Fruit fly (Drosophila melanogaster) whole organism, embryonic: ENCODE results near the gene CG4658.

ENCODE experiments used
- Abd-B ChIP-seq: fragments of 200-800 bp; sonication (Bioruptor generic); optimal IDR thresholded peaks from 2 replicates; lab custom pipeline; 2018; ENCODE audit warnings: missing biosample characterization, mild to moderate bottlenecking, missing genetic modification characterization, moderate library complexity
- Awh ChIP-seq: fragments of 200-800 bp; sonication (Bioruptor generic); IDR thresholded peaks from 2 replicates; pipeline ENCODE4, ENCODE4 v1.3.6; 2022; ENCODE audit warnings: missing biosample characterization, missing genetic modification characterization
- CG12769 ChIP-seq: fragments of 200-800 bp; sonication (Bioruptor generic); optimal IDR thresholded peaks from 2 replicates; lab custom pipeline; 2019; ENCODE audit warnings: missing biosample characterization, mild to moderate bottlenecking, missing genetic modification characterization, moderate library complexity
- CG13287 ChIP-seq: fragments of 200-800 bp; sonication (Bioruptor generic); IDR thresholded peaks from 2 replicates; pipeline ENCODE4 v1.3.6; 2022; ENCODE audit warnings: missing biosample characterization, missing genetic modification characterization; ENCODE audit not compliant: partially characterized antibody
- CG16779 ChIP-seq: fragments of 200-800 bp; sonication (Bioruptor generic); IDR thresholded peaks from 2 replicates; pipeline ENCODE4 v1.3.6; 2022; ENCODE audit warnings: missing biosample characterization, missing genetic modification characterization
- CG18262 ChIP-seq: fragments of 200-800 bp; optimal IDR thresholded peaks from 3 replicates; lab custom pipeline; 2019; ENCODE audit warnings: missing biosample characterization, mild to moderate bottlenecking, missing genetic modification characterization, moderate library complexity
- CG2116 ChIP-seq: fragments of 200-800 bp; sonication (Bioruptor generic); optimal IDR thresholded peaks from 3 replicates; lab custom pipeline; 2018; ENCODE audit warnings: missing biosample characterization, mild to moderate bottlenecking, missing genetic modification characterization
- CG2202 ChIP-seq: fragments of 200-800 bp; sonication (Bioruptor generic); optimal IDR thresholded peaks from 2 replicates; lab custom pipeline; 2018; ENCODE audit warnings: missing biosample characterization, mild to moderate bottlenecking, missing genetic modification characterization
- CG32772 ChIP-seq: fragments of 200-800 bp; sonication (Bioruptor generic); IDR thresholded peaks from 2 replicates; pipeline ENCODE4 v1.3.6; 2022; ENCODE audit warnings: missing biosample characterization, missing genetic modification characterization
- CG34224 ChIP-seq: fragments of 200-800 bp; sonication (Bioruptor generic); IDR thresholded peaks from 3 replicates; pipeline ENCODE4 v1.3.6; 2022; ENCODE audit warnings: missing biosample characterization, missing genetic modification characterization; ENCODE audit not compliant: partially characterized antibody
- CG34422 ChIP-seq: fragments of 200-800 bp; sonication (Bioruptor generic); IDR thresholded peaks from 3 replicates; pipeline ENCODE4 v1.3.6; 2022; ENCODE audit warnings: missing biosample characterization, missing genetic modification characterization
- CG3726 ChIP-seq: fragments of 200-800 bp; sonication (Bioruptor generic); IDR thresholded peaks from 3 replicates; pipeline ENCODE4, ENCODE4 v1.3.6; 2022; ENCODE audit warnings: missing biosample characterization, missing genetic modification characterization
- CG5953 ChIP-seq: fragments of 200-800 bp; sonication (Bioruptor generic); IDR thresholded peaks from 2 replicates; pipeline ENCODE4 v1.3.6; 2022; ENCODE audit warnings: missing biosample characterization, missing genetic modification characterization
- CG7963 ChIP-seq: fragments of 200-800 bp; sonication (Bioruptor generic); IDR thresholded peaks from 3 replicates; pipeline ENCODE4 v1.3.6; 2022; ENCODE audit warnings: missing biosample characterization, missing genetic modification characterization; ENCODE audit not compliant: partially characterized antibody
- Camta ChIP-seq: fragments of 200-800 bp; sonication (Bioruptor generic); optimal IDR thresholded peaks from 2 replicates; lab custom pipeline; 2016; ENCODE audit warnings: missing biosample characterization, missing genetic modification characterization
- CkIIα-i1 ChIP-seq: fragments of 200-800 bp; sonication (Bioruptor generic); IDR thresholded peaks from 2 replicates; pipeline ENCODE4 v1.3.6; 2022; ENCODE audit warnings: missing biosample characterization, missing genetic modification characterization
- Dll ChIP-seq: fragments of 200-800 bp; sonication (Bioruptor generic); IDR thresholded peaks from 4 replicates; pipeline ENCODE4 v1.3.6; 2022; ENCODE audit warnings: missing biosample characterization, missing genetic modification characterization; ENCODE audit not compliant: partially characterized antibody
- Doc3 ChIP-seq: fragments of 200-800 bp; sonication (Bioruptor generic); IDR thresholded peaks from 3 replicates; pipeline ENCODE4 v1.3.6; 2022; ENCODE audit warnings: missing biosample characterization, missing genetic modification characterization; ENCODE audit not compliant: partially characterized antibody
- E2f2 ChIP-seq: fragments of 200-800 bp; sonication (Bioruptor generic); IDR thresholded peaks from 2 replicates; pipeline ENCODE4 v1.3.6; 2022; ENCODE audit warnings: missing biosample characterization, missing genetic modification characterization
- Eip74EF ChIP-seq, 2 experiments: fragments of 200-800 bp in 1 of 2; fragments of >200 bp in 1 of 2; sonication (Bioruptor generic) in 1 of 2; optimal IDR thresholded peaks; 2 replicates each; lab custom pipeline; 2017 to 2019; ENCODE audit warnings: missing biosample characterization in 2 of 2, missing genetic modification characterization in 2 of 2, mild to moderate bottlenecking in 1 of 2, moderate library complexity in 1 of 2
- Gug ChIP-seq: fragments of 200-800 bp; sonication (Bioruptor generic); IDR thresholded peaks from 4 replicates; pipeline ENCODE4 v1.3.6; 2022; ENCODE audit warnings: missing biosample characterization, missing genetic modification characterization
- Hey ChIP-seq: fragments of 200-800 bp; sonication (Bioruptor generic); optimal IDR thresholded peaks from 3 replicates; lab custom pipeline; 2018; ENCODE audit warnings: missing biosample characterization, mild to moderate bottlenecking, missing genetic modification characterization
- HmgD ChIP-seq: fragments of 200-800 bp; sonication (Bioruptor generic); optimal IDR thresholded peaks from 3 replicates; lab custom pipeline; 2016; ENCODE audit warnings: missing biosample characterization, missing genetic modification characterization
- HmgZ ChIP-seq: fragments of 200-800 bp; sonication (Bioruptor generic); optimal IDR thresholded peaks from 2 replicates; lab custom pipeline; 2018; ENCODE audit warnings: missing biosample characterization, mild to moderate bottlenecking, missing genetic modification characterization
- Kr ChIP-seq: fragments of 200-800 bp; sonication (Bioruptor generic); optimal IDR thresholded peaks from 2 replicates; lab custom pipeline; 2017; ENCODE audit warnings: missing biosample characterization, mild to moderate bottlenecking, missing genetic modification characterization
- Mad ChIP-seq: fragments of 200-800 bp; sonication (Bioruptor generic); optimal IDR thresholded peaks from 2 replicates; lab custom pipeline; 2016; ENCODE audit warnings: missing biosample characterization, missing genetic modification characterization
- Meics ChIP-seq: fragments of 200-800 bp; sonication (Bioruptor generic); optimal IDR thresholded peaks from 2 replicates; lab custom pipeline; 2017; ENCODE audit warnings: missing biosample characterization, mild to moderate bottlenecking, missing genetic modification characterization
- PHDP ChIP-seq: fragments of 200-800 bp; sonication (Bioruptor generic); optimal IDR thresholded peaks from 3 replicates; lab custom pipeline; 2018; ENCODE audit warnings: missing biosample characterization, mild to moderate bottlenecking, missing genetic modification characterization, moderate library complexity
- Rfx ChIP-seq: fragments of 200-800 bp; sonication (Bioruptor generic); IDR thresholded peaks from 2 replicates; pipeline ENCODE4 v1.3.6; 2022; ENCODE audit warnings: missing biosample characterization, missing genetic modification characterization
- Trl ChIP-seq, 3 experiments: fragments of >200 bp in 2 of 3; fragments of 200-800 bp in 1 of 3; sonication (Bioruptor generic) in 1 of 3; optimal IDR thresholded peaks; 2 replicates in 1 of 3; 3 replicates in 2 of 3; lab custom pipeline; 2016 to 2017; ENCODE audit warnings: missing biosample characterization in 1 of 3, missing genetic modification characterization in 1 of 3
- amos ChIP-seq: fragments of 200-800 bp; sonication (Bioruptor generic); IDR thresholded peaks from 2 replicates; pipeline ENCODE4 v1.3.6; 2022; ENCODE audit warnings: missing biosample characterization, missing genetic modification characterization; ENCODE audit not compliant: partially characterized antibody
- bbx ChIP-seq: fragments of 200-800 bp; sonication (Bioruptor generic); IDR thresholded peaks from 2 replicates; pipeline ENCODE4 v1.3.6; 2022; ENCODE audit warnings: missing biosample characterization, missing genetic modification characterization; ENCODE audit not compliant: partially characterized antibody
- dmrt99B ChIP-seq: fragments of 200-800 bp; sonication (Bioruptor generic); optimal IDR thresholded peaks from 2 replicates; lab custom pipeline; 2018; ENCODE audit warnings: missing biosample characterization, mild to moderate bottlenecking, missing genetic modification characterization, moderate library complexity
- fd96Cb ChIP-seq: fragments of 200-800 bp; sonication (Bioruptor generic); optimal IDR thresholded peaks from 2 replicates; lab custom pipeline; 2018; ENCODE audit warnings: missing biosample characterization, mild to moderate bottlenecking, missing genetic modification characterization, moderate library complexity
- lov ChIP-seq, 2 experiments: fragments of 200-800 bp in 1 of 2; fragments of >200 bp in 1 of 2; sonication (Bioruptor generic) in 1 of 2; IDR thresholded peaks in 1 of 2; optimal IDR thresholded peaks in 1 of 2; 2 replicates in 1 of 2; 3 replicates in 1 of 2; pipeline versions ENCODE4 v1.3.6 to Lab custom; 2017 to 2022; ENCODE audit warnings: missing biosample characterization in 1 of 2, missing genetic modification characterization in 1 of 2
- mld ChIP-seq: fragments of 200-800 bp; sonication (Bioruptor generic); IDR thresholded peaks from 3 replicates; pipeline ENCODE4 v1.3.6; 2022; ENCODE audit warnings: missing biosample characterization, missing genetic modification characterization; ENCODE audit not compliant: partially characterized antibody
- pros ChIP-seq: fragments of 200-800 bp; sonication (Bioruptor generic); optimal IDR thresholded peaks from 3 replicates; lab custom pipeline; 2019; ENCODE audit warnings: missing biosample characterization, mild to moderate bottlenecking, missing genetic modification characterization, moderate library complexity
- sisA ChIP-seq: fragments of 200-800 bp; sonication (Bioruptor generic); IDR thresholded peaks from 2 replicates; pipeline ENCODE4 v1.3.6; 2022; ENCODE audit warnings: missing biosample characterization, missing genetic modification characterization
- sna ChIP-seq: fragments of 200-800 bp; sonication (Bioruptor generic); IDR thresholded peaks from 2 replicates; pipeline ENCODE4 v1.3.6; 2022; ENCODE audit warnings: missing biosample characterization, missing genetic modification characterization; ENCODE audit not compliant: partially characterized antibody
- sob ChIP-seq: fragments of 200-800 bp; sonication (Bioruptor generic); IDR thresholded peaks from 2 replicates; pipeline ENCODE4 v1.3.6; 2022; ENCODE audit warnings: missing biosample characterization, missing genetic modification characterization
- sqz ChIP-seq: fragments of 200-800 bp; sonication (Bioruptor generic); optimal IDR thresholded peaks from 3 replicates; lab custom pipeline; 2018; ENCODE audit warnings: missing biosample characterization, mild to moderate bottlenecking, missing genetic modification characterization
- stwl ChIP-seq: fragments of 200-800 bp; sonication (Bioruptor generic); optimal IDR thresholded peaks from 3 replicates; lab custom pipeline; 2018; ENCODE audit warnings: missing biosample characterization, mild to moderate bottlenecking, missing genetic modification characterization, moderate library complexity
- tio ChIP-seq: fragments of 200-800 bp; sonication (Bioruptor generic); optimal IDR thresholded peaks from 2 replicates; lab custom pipeline; 2017; ENCODE audit warnings: missing biosample characterization, missing genetic modification characterization, inconsistent platforms
- unc-4 ChIP-seq: fragments of 200-800 bp; sonication (Bioruptor generic); IDR thresholded peaks from 2 replicates; pipeline ENCODE4 v1.3.6; 2022; ENCODE audit warnings: missing biosample characterization, missing genetic modification characterization; ENCODE audit not compliant: partially characterized antibody
- zen2 ChIP-seq: fragments of 200-800 bp; sonication (Bioruptor generic); IDR thresholded peaks from 3 replicates; pipeline ENCODE4 v1.3.6; 2022; ENCODE audit warnings: missing biosample characterization, missing genetic modification characterization; ENCODE audit not compliant: partially characterized antibody
- zfh1 ChIP-seq: fragments of 200-800 bp; sonication (Bioruptor generic); IDR thresholded peaks from 3 replicates; pipeline ENCODE4 v1.3.6; 2022; ENCODE audit warnings: missing biosample characterization, missing genetic modification characterization

Gene CG4658

dm6 chr2L:9968201-9968727 is 11.3 kb downstream of the CG4658 start (continued):
- TF ChIP-seq sna (peak; percentile 71), CG2202 (no peak), CG7963 (GFP tag; lab: Robert Waterston, UW) (peak; percentile 46; the same call in 1 of the 3 replicates), E2f2 (GFP tag; lab: Robert Waterston, UW) (peak; percentile 89), HmgD (GFP tag; lab: Kevin White, UChicago) (no peak), amos (GFP tag; lab: Robert Waterston, UW) (peak; percentile 27; the same call in 1 of the 2 replicates), CG3726 (GFP tag; lab: Robert Waterston, UW) (no peak), bbx (GFP tag; lab: Robert Waterston, UW) (0 out of 2 replicates have a peak, but pooled peaks have one; percentile 27), stwl (tag; lab: Kevin White, UChicago) (peak; percentile 6), CG2116 (GFP tag; lab: Kevin White, UChicago) (peak; percentile 45), CG13287 (GFP tag; lab: Robert Waterston, UW) (peak; percentile 76), unc-4 (peak; percentile 57), Doc3 (GFP tag; lab: Robert Waterston, UW) (0 out of 3 replicates have a peak, but pooled peaks have one; percentile 28), zen2 (GFP tag; lab: Robert Waterston, UW) (peak; percentile 44; the same call in 2 of the 3 replicates), CG18262 (no peak), CG12769 (tag; lab: Kevin White, UChicago) (no peak), CG34224 (GFP tag; lab: Robert Waterston, UW) (peak; percentile 69)

dm6 chr2L:9972624-9973023 is 15.7 kb downstream of the CG4658 start:
- no peak for TF ChIP-seq Kr (GFP tag; lab: Kevin White, UChicago)
- TF ChIP-seq tio, result no peak
- TF ChIP-seq sisA (GFP tag; lab: Robert Waterston, UW), result no peak
- no peak for TF ChIP-seq CkIIα-i1 (GFP tag; lab: Robert Waterston, UW)
- no peak for TF ChIP-seq CG34422 (GFP tag; lab: Robert Waterston, UW)
- no peak for TF ChIP-seq Camta (GFP tag; lab: Kevin White, UChicago)
- no peak for TF ChIP-seq CG16779
- TF ChIP-seq Abd-B (GFP tag; lab: Kevin White, UChicago), result no peak
- no peak for TF ChIP-seq Awh
- no peak for TF ChIP-seq Meics (GFP tag; lab: Kevin White, UChicago)
- TF ChIP-seq Gug (GFP tag; lab: Robert Waterston, UW), result no peak
- no peak for TF ChIP-seq HmgZ
- no peak for TF ChIP-seq Mad (GFP tag; lab: Kevin White, UChicago)
- TF ChIP-seq zfh1 (GFP tag; lab: Robert Waterston, UW), result 0 out of 3 replicates have a peak, but pooled peaks have one; percentile 8
- no peak for TF ChIP-seq lov (optimal IDR thresholded peaks at IDR 0.05; lab: Kevin White, UChicago)
- 0 out of 3 replicates have a peak, but pooled peaks have one; percentile 22 for TF ChIP-seq lov (GFP tag; IDR thresholded peaks at IDR 0.05; lab: Robert Waterston, UW)
- no peak for TF ChIP-seq Trl (optimal IDR thresholded peaks at IDR 0.05; lab: Kevin White, UChicago)
- TF ChIP-seq Trl (GFP tag; optimal IDR thresholded peaks at IDR 0.05; lab: Kevin White, UChicago), result no peak
- no peak for TF ChIP-seq CG32772 (GFP tag; lab: Robert Waterston, UW)
- no peak for TF ChIP-seq dmrt99B (tag; lab: Kevin White, UChicago)
- no peak for TF ChIP-seq fd96Cb (tag; lab: Kevin White, UChicago)
- TF ChIP-seq mld (GFP tag; lab: Robert Waterston, UW), result 0 out of 3 replicates have a peak, but pooled peaks have one; percentile 17
- TF ChIP-seq Hey (tag; lab: Kevin White, UChicago), result no peak
- no peak for TF ChIP-seq PHDP
- TF ChIP-seq Dll, result no peak
- TF ChIP-seq pros (GFP tag; lab: Kevin White, UChicago), result peak; percentile 64
- no peak for TF ChIP-seq Rfx (GFP tag; lab: Robert Waterston, UW)
- TF ChIP-seq sob, result no peak
- TF ChIP-seq Eip74EF (GFP tag; optimal IDR thresholded peaks at IDR 0.05; lab: Kevin White, UChicago), result no peak
- TF ChIP-seq CG5953 (GFP tag; lab: Robert Waterston, UW), result no peak
- TF ChIP-seq sqz, result peak; percentile 81
